Worm (Caenorhabditis elegans) whole organism, L1 larva: Measurements from ENCODE around the gene eif-2D.

ENCODE experiments used
- dpl-1 ChIP-seq, 3 experiments: fragments of 150-350 bp in 2 of 3; sonication (generic microtip) in 1 of 3; optimal IDR thresholded peaks; 2 replicates each; lab custom pipeline; 2014 to 2017; ENCODE audit warnings: missing biosample characterization in 3 of 3, missing genetic modification characterization in 3 of 3, missing genetic modification reagents in 3 of 3
- ets-5 ChIP-seq: fragments of 200-800 bp; sonication (Bioruptor generic); IDR thresholded peaks from 2 replicates; pipeline ENCODE4 v1.3.6; 2022; ENCODE audit warnings: missing genetic modification characterization, missing compliant biosample characterization
- lin-15B ChIP-seq: fragments of 150-350 bp; sonication (generic microtip); optimal IDR thresholded peaks from 3 replicates; lab custom pipeline; 2014; ENCODE audit warnings: missing biosample characterization, missing genetic modification characterization
- mdl-1 ChIP-seq, 2 experiments: fragments of 150-350 bp; optimal IDR thresholded peaks; 2 replicates each; lab custom pipeline; 2014 to 2017; ENCODE audit warnings: missing biosample characterization in 2 of 2, missing genetic modification characterization in 2 of 2, inconsistent platforms in 1 of 2
- nhr-11 ChIP-seq: fragments of 150-350 bp; optimal IDR thresholded peaks from 2 replicates; lab custom pipeline; 2014; ENCODE audit warnings: missing biosample characterization, missing genetic modification characterization
- nhr-12 ChIP-seq: sonication (generic microtip); optimal IDR thresholded peaks from 2 replicates; lab custom pipeline; 2017; ENCODE audit warnings: missing biosample characterization, missing genetic modification characterization
- nhr-237 ChIP-seq: fragments of 150-350 bp; optimal IDR thresholded peaks from 2 replicates; lab custom pipeline; 2014; ENCODE audit warnings: missing biosample characterization, missing genetic modification characterization
- nhr-28 ChIP-seq: fragments of 150-350 bp; optimal IDR thresholded peaks from 2 replicates; lab custom pipeline; 2014; ENCODE audit warnings: missing biosample characterization, missing genetic modification characterization
- nhr-76 ChIP-seq: sonication (generic microtip); optimal IDR thresholded peaks from 2 replicates; lab custom pipeline; 2017; ENCODE audit warnings: missing biosample characterization, missing genetic modification characterization
- nhr-90 ChIP-seq: sonication (generic microtip); optimal IDR thresholded peaks from 2 replicates; lab custom pipeline; 2016; ENCODE audit warnings: mild to moderate bottlenecking, missing genetic modification characterization, missing compliant biosample characterization; ENCODE audit not compliant: poor library complexity
- unc-62 ChIP-seq: fragments of 150-350 bp; optimal IDR thresholded peaks from 2 replicates; lab custom pipeline; 2014; ENCODE audit warnings: missing biosample characterization, missing genetic modification reagents, missing genetic modification characterization
- ztf-11 ChIP-seq, 2 experiments: sonication (generic microtip); optimal IDR thresholded peaks; 2 replicates each; lab custom pipeline; 2016 to 2017; ENCODE audit warnings: missing genetic modification characterization in 2 of 2, missing biosample characterization in 1 of 2, missing compliant biosample characterization in 1 of 2

DNA sequence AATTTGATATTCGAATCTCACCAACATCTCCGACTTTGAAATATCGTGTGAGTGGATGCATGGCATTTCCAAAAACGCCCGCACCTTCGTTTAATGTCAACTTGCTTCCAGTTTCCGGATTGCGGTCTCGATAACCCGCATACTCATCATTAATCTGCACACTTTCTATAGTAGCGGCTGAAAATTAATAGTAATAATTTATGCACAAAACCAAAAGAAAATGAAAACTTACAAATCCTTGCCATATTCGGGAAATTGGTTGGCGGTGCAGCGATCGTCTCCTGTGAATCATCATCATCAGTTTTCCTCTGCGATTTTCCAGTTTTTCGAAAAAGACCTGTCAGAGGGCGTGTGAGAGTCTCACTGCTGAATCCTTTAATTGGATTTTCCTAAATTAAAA, 31.4 kb upstream of the eif-2D start:
- no peak for TF ChIP-seq nhr-76 (tag; lab: Kevin White, UChicago)
- TF ChIP-seq ets-5 (GFP tag; lab: Robert Waterston, UW), result no peak
- TF ChIP-seq nhr-11, result no peak
- TF ChIP-seq unc-62, result no peak
- no peak for TF ChIP-seq nhr-12
- TF ChIP-seq dpl-1 (GFP tag; optimal IDR thresholded peaks at IDR 0.05; lab: Kevin White, UChicago), result no peak
- TF ChIP-seq mdl-1 (tag; optimal IDR thresholded peaks at IDR 0.05; lab: Kevin White, UChicago), result no peak
- no peak for TF ChIP-seq nhr-28 (tag; lab: Kevin White, UChicago)
- no peak for TF ChIP-seq lin-15B (tag; lab: Kevin White, UChicago)
- TF ChIP-seq nhr-90 (tag; lab: Kevin White, UChicago), result no peak
- no peak for TF ChIP-seq nhr-237 (tag; lab: Kevin White, UChicago)
- no peak for TF ChIP-seq ztf-11 (tag; optimal IDR thresholded peaks at IDR 0.05; lab: Kevin White, UChicago)
